Fruit fly (Drosophila melanogaster) whole organism, embryonic: ENCODE results near the gene CG32023.
A peak's percentile ranks its signal among the peaks of the same experiment; 100 is the strongest.

ENCODE experiments used
- Blimp-1 ChIP-seq: fragments of 200-800 bp; sonication (Bioruptor generic); optimal IDR thresholded peaks from 3 replicates; lab custom pipeline; 2018; ENCODE audit warnings: missing biosample characterization, missing genetic modification characterization, mild to moderate bottlenecking, moderate library complexity, missing genetic modification reagents
- CG12219 ChIP-seq: fragments of 200-800 bp; sonication (Bioruptor generic); optimal IDR thresholded peaks from 3 replicates; lab custom pipeline; 2018; ENCODE audit warnings: missing biosample characterization, mild to moderate bottlenecking, missing genetic modification characterization
- CG14710 ChIP-seq: fragments of 200-800 bp; sonication (Bioruptor generic); optimal IDR thresholded peaks from 3 replicates; lab custom pipeline; 2019; ENCODE audit warnings: missing biosample characterization, mild to moderate bottlenecking, missing genetic modification characterization, moderate library complexity
- CG1647 ChIP-seq: fragments of 200-800 bp; sonication (Bioruptor generic); optimal IDR thresholded peaks from 3 replicates; lab custom pipeline; 2016; ENCODE audit warnings: missing biosample characterization, missing genetic modification characterization
- CG16863 ChIP-seq: fragments of 200-800 bp; sonication (Bioruptor generic); optimal IDR thresholded peaks from 3 replicates; lab custom pipeline; 2016; ENCODE audit warnings: missing biosample characterization, missing genetic modification characterization
- CG3065 ChIP-seq: fragments of 200-800 bp; sonication (Bioruptor generic); optimal IDR thresholded peaks from 2 replicates; lab custom pipeline; 2016; ENCODE audit warnings: missing biosample characterization, missing genetic modification characterization
- CG31365 ChIP-seq: fragments of 200-800 bp; sonication (Bioruptor generic); optimal IDR thresholded peaks from 2 replicates; lab custom pipeline; 2018; ENCODE audit warnings: missing biosample characterization, mild to moderate bottlenecking, missing genetic modification characterization
- CG4617 ChIP-seq: fragments of 200-800 bp; sonication (Bioruptor generic); optimal IDR thresholded peaks from 3 replicates; lab custom pipeline; 2016; ENCODE audit warnings: missing biosample characterization, missing genetic modification characterization, borderline replicate concordance
- CG4820 ChIP-seq: fragments of 200-800 bp; sonication (Bioruptor generic); optimal IDR thresholded peaks from 3 replicates; lab custom pipeline; 2016; ENCODE audit warnings: missing biosample characterization, missing genetic modification characterization
- CG4854 ChIP-seq: fragments of 200-800 bp; sonication (Bioruptor generic); optimal IDR thresholded peaks from 2 replicates; lab custom pipeline; 2016; ENCODE audit warnings: missing biosample characterization, missing genetic modification characterization, inconsistent platforms
- CG5953 ChIP-seq: fragments of 200-800 bp; sonication (Bioruptor generic); IDR thresholded peaks from 2 replicates; pipeline ENCODE4 v1.3.6; 2022; ENCODE audit warnings: missing biosample characterization, missing genetic modification characterization
- CG6654 ChIP-seq: fragments of 200-800 bp; sonication (Bioruptor generic); optimal IDR thresholded peaks from 2 replicates; lab custom pipeline; 2017; ENCODE audit warnings: missing biosample characterization, mild to moderate bottlenecking, missing genetic modification characterization
- CG7271 ChIP-seq: fragments of 200-800 bp; sonication (Bioruptor generic); optimal IDR thresholded peaks from 2 replicates; lab custom pipeline; 2018; ENCODE audit warnings: missing biosample characterization, mild to moderate bottlenecking, missing genetic modification characterization, moderate library complexity
- CG8281 ChIP-seq: fragments of 200-800 bp; sonication (Bioruptor generic); optimal IDR thresholded peaks from 2 replicates; lab custom pipeline; 2018; ENCODE audit warnings: missing biosample characterization, mild to moderate bottlenecking, missing genetic modification characterization, moderate library complexity
- CG8359 ChIP-seq: fragments of 200-800 bp; sonication (Bioruptor generic); optimal IDR thresholded peaks from 2 replicates; lab custom pipeline; 2017; ENCODE audit warnings: missing biosample characterization, mild to moderate bottlenecking, missing genetic modification characterization, borderline replicate concordance
- CG9817 ChIP-seq: fragments of 200-800 bp; sonication (Bioruptor generic); optimal IDR thresholded peaks from 2 replicates; lab custom pipeline; 2018; ENCODE audit warnings: missing biosample characterization, mild to moderate bottlenecking, missing genetic modification characterization, moderate library complexity
- Chrac-16 ChIP-seq: fragments of 200-800 bp; sonication (Bioruptor generic); optimal IDR thresholded peaks from 3 replicates; lab custom pipeline; 2016; ENCODE audit warnings: missing biosample characterization, missing genetic modification characterization
- CkIIα-i1 ChIP-seq: fragments of 200-800 bp; sonication (Bioruptor generic); IDR thresholded peaks from 2 replicates; pipeline ENCODE4 v1.3.6; 2022; ENCODE audit warnings: missing biosample characterization, missing genetic modification characterization
- CoRest ChIP-seq: fragments of 200-800 bp; sonication (Bioruptor generic); optimal IDR thresholded peaks from 3 replicates; lab custom pipeline; 2018; ENCODE audit warnings: missing biosample characterization, mild to moderate bottlenecking, missing genetic modification characterization, moderate library complexity
- Dll ChIP-seq: fragments of 200-800 bp; sonication (Bioruptor generic); IDR thresholded peaks from 4 replicates; pipeline ENCODE4 v1.3.6; 2022; ENCODE audit warnings: missing biosample characterization, missing genetic modification characterization; ENCODE audit not compliant: partially characterized antibody
- Doc2 ChIP-seq: fragments of 200-800 bp; sonication (Bioruptor generic); IDR thresholded peaks from 2 replicates; pipeline ENCODE4 v1.3.6; 2022; ENCODE audit warnings: missing biosample characterization, missing genetic modification characterization
- Fer3 ChIP-seq: fragments of 200-800 bp; sonication (Bioruptor generic); optimal IDR thresholded peaks from 2 replicates; lab custom pipeline; 2018; ENCODE audit warnings: missing biosample characterization, mild to moderate bottlenecking, missing genetic modification characterization, moderate library complexity
- Max ChIP-seq: fragments of 200-800 bp; sonication (Bioruptor generic); optimal IDR thresholded peaks from 2 replicates; lab custom pipeline; 2016; ENCODE audit warnings: missing biosample characterization, mild to moderate bottlenecking, missing genetic modification characterization
- Meics ChIP-seq: fragments of 200-800 bp; sonication (Bioruptor generic); optimal IDR thresholded peaks from 2 replicates; lab custom pipeline; 2017; ENCODE audit warnings: missing biosample characterization, mild to moderate bottlenecking, missing genetic modification characterization
- Nf-YA ChIP-seq: fragments of 200-800 bp; sonication (Bioruptor generic); IDR thresholded peaks from 2 replicates; pipeline ENCODE4 v1.3.6; 2022; ENCODE audit warnings: missing biosample characterization, missing genetic modification characterization
- Xbp1 ChIP-seq: fragments of 200-800 bp; sonication (Bioruptor generic); optimal IDR thresholded peaks from 3 replicates; lab custom pipeline; 2016; ENCODE audit warnings: missing biosample characterization, mild to moderate bottlenecking, missing genetic modification characterization
- Xrp1 ChIP-seq: fragments of 200-800 bp; sonication (Bioruptor generic); IDR thresholded peaks from 2 replicates; pipeline ENCODE4 v1.3.6; 2022; ENCODE audit warnings: missing biosample characterization, missing genetic modification characterization
- abd-A ChIP-seq: fragments of 200-800 bp; sonication (Bioruptor generic); optimal IDR thresholded peaks from 3 replicates; lab custom pipeline; 2019; ENCODE audit warnings: missing biosample characterization, mild to moderate bottlenecking, missing genetic modification characterization, moderate library complexity
- ash1 ChIP-seq: fragments of 200-800 bp; sonication (Bioruptor generic); optimal IDR thresholded peaks from 2 replicates; lab custom pipeline; 2018; ENCODE audit warnings: missing biosample characterization, mild to moderate bottlenecking, missing genetic modification characterization
- bowl ChIP-seq: fragments of 200-800 bp; sonication (Bioruptor generic); IDR thresholded peaks from 2 replicates; pipeline ENCODE4 v1.3.6; 2022; ENCODE audit warnings: missing biosample characterization, missing genetic modification characterization
- cad ChIP-seq: fragments of >200 bp; optimal IDR thresholded peaks from 2 replicates; lab custom pipeline; 2017; ENCODE audit warnings: missing biosample characterization, missing genetic modification characterization
- cas ChIP-seq: fragments of 200-800 bp; sonication (Bioruptor generic); IDR thresholded peaks from 2 replicates; pipeline ENCODE4 v1.3.6; 2022; ENCODE audit warnings: missing biosample characterization, missing genetic modification characterization
- cg ChIP-seq: fragments of 200-800 bp; sonication (Bioruptor generic); optimal IDR thresholded peaks from 3 replicates; lab custom pipeline; 2019; ENCODE audit warnings: missing biosample characterization, mild to moderate bottlenecking, missing genetic modification characterization, moderate library complexity
- dimm ChIP-seq: fragments of 200-800 bp; sonication (Bioruptor generic); IDR thresholded peaks from 2 replicates; pipeline ENCODE4 v1.3.6; 2022; ENCODE audit warnings: missing biosample characterization, missing genetic modification characterization
- dpn ChIP-seq, 2 experiments: fragments of 200-800 bp; sonication (Bioruptor generic); optimal IDR thresholded peaks; 3 replicates each; lab custom pipeline; 2016; ENCODE audit warnings: missing biosample characterization in 2 of 2, missing genetic modification characterization in 2 of 2
- en ChIP-seq: fragments of 200-800 bp; sonication (Bioruptor generic); optimal IDR thresholded peaks from 2 replicates; lab custom pipeline; 2016; ENCODE audit warnings: missing biosample characterization, missing genetic modification characterization
- fd96Cb ChIP-seq: fragments of 200-800 bp; sonication (Bioruptor generic); optimal IDR thresholded peaks from 2 replicates; lab custom pipeline; 2018; ENCODE audit warnings: missing biosample characterization, mild to moderate bottlenecking, missing genetic modification characterization, moderate library complexity
- hth ChIP-seq: fragments of >200 bp; optimal IDR thresholded peaks from 2 replicates; lab custom pipeline; 2017; ENCODE audit warnings: inconsistent platforms
- jumu ChIP-seq: fragments of 200-800 bp; sonication (Bioruptor generic); optimal IDR thresholded peaks from 3 replicates; lab custom pipeline; 2016; ENCODE audit warnings: missing biosample characterization, missing genetic modification characterization
- lab ChIP-seq: fragments of 200-800 bp; sonication (Bioruptor generic); optimal IDR thresholded peaks from 3 replicates; lab custom pipeline; 2017; ENCODE audit warnings: missing biosample characterization, missing genetic modification characterization, mild to moderate bottlenecking, moderate library complexity, missing genetic modification reagents
- maf-S ChIP-seq: fragments of 200-800 bp; sonication (Bioruptor generic); optimal IDR thresholded peaks from 2 replicates; lab custom pipeline; 2016; ENCODE audit warnings: missing biosample characterization, missing genetic modification characterization
- prd ChIP-seq, 3 experiments: fragments of >200 bp in 2 of 3; fragments of 200-800 bp in 1 of 3; sonication (Bioruptor generic) in 1 of 3; optimal IDR thresholded peaks in 2 of 3; IDR thresholded peaks in 1 of 3; 2 replicates in 2 of 3; 3 replicates in 1 of 3; pipeline versions ENCODE4 v1.3.6 to Lab custom; 2017 to 2022; ENCODE audit warnings: missing biosample characterization in 1 of 3, missing genetic modification characterization in 1 of 3
- ro ChIP-seq: fragments of 200-800 bp; sonication (Bioruptor generic); IDR thresholded peaks from 2 replicates; pipeline ENCODE4 v1.3.6; 2022; ENCODE audit warnings: missing biosample characterization, missing genetic modification characterization
- salm ChIP-seq: fragments of 200-800 bp; sonication (Bioruptor generic); optimal IDR thresholded peaks from 2 replicates; lab custom pipeline; 2018; ENCODE audit warnings: missing biosample characterization, mild to moderate bottlenecking, missing genetic modification characterization
- scrt ChIP-seq: fragments of 200-800 bp; sonication (Bioruptor generic); optimal IDR thresholded peaks from 2 replicates; lab custom pipeline; 2018; ENCODE audit warnings: missing biosample characterization, mild to moderate bottlenecking, missing genetic modification characterization, moderate library complexity
- sisA ChIP-seq: fragments of 200-800 bp; sonication (Bioruptor generic); IDR thresholded peaks from 2 replicates; pipeline ENCODE4 v1.3.6; 2022; ENCODE audit warnings: missing biosample characterization, missing genetic modification characterization
- sr ChIP-seq: fragments of 200-800 bp; sonication (Bioruptor generic); IDR thresholded peaks from 3 replicates; pipeline ENCODE4 v1.3.6; 2022; ENCODE audit warnings: missing biosample characterization, missing genetic modification characterization
- sug ChIP-seq: fragments of 200-800 bp; optimal IDR thresholded peaks from 2 replicates; lab custom pipeline; 2019; ENCODE audit warnings: missing biosample characterization, mild to moderate bottlenecking, missing genetic modification characterization, moderate library complexity
- wor ChIP-seq: fragments of 200-800 bp; sonication (Bioruptor generic); IDR thresholded peaks from 2 replicates; pipeline ENCODE4 v1.3.6; 2022; ENCODE audit warnings: missing biosample characterization, missing genetic modification characterization

Gene CG32023

dm6 chr3L:8772998-8773684 is 30.8 kb downstream of the CG32023 start (continued):
- TF ChIP-seq CG4617 (peak; percentile 16), Meics (GFP tag; lab: Kevin White, UChicago) (peak; percentile 17), CoRest (tag; lab: Kevin White, UChicago) (peak; percentile 82), salm (tag; lab: Kevin White, UChicago) (peak; percentile 41), maf-S (peak; percentile 51), CG1647 (GFP tag; lab: Kevin White, UChicago) (no peak), ash1 (GFP tag; lab: Kevin White, UChicago) (no peak), Xbp1 (peak; percentile 74), bowl (GFP tag; lab: Robert Waterston, UW) (peak; percentile 23; the same call in 1 of the 2 replicates), Xrp1 (GFP tag; lab: Robert Waterston, UW) (peak; percentile 88), cg (GFP tag; lab: Kevin White, UChicago) (no peak), Doc2 (no peak), en (GFP tag; lab: Kevin White, UChicago) (peak; percentile 58), hth (lab: Kevin White, UChicago) (no peak), scrt (peak; percentile 34), CG9817 (tag; lab: Kevin White, UChicago) (peak; percentile 39), CG3065 (GFP tag; lab: Kevin White, UChicago) (peak; percentile 38), CG8359 (peak; percentile 48), fd96Cb (tag; lab: Kevin White, UChicago) (peak; percentile 80), CG14710 (tag; lab: Kevin White, UChicago) (peak; percentile 81), Nf-YA (GFP tag; lab: Robert Waterston, UW) (0 out of 2 replicates have a peak, but pooled peaks have one; percentile 42), cad (GFP tag; lab: Kevin White, UChicago) (no peak), CG4820 (peak; percentile 62), jumu (peak; percentile 19), abd-A (peak; percentile 18), CkIIα-i1 (GFP tag; lab: Robert Waterston, UW) (no peak), CG5953 (GFP tag; lab: Robert Waterston, UW) (peak; percentile 56; the same call in 1 of the 2 replicates), wor (peak; percentile 60), dimm (GFP tag; lab: Robert Waterston, UW) (0 out of 2 replicates have a peak, but pooled peaks have one; percentile 41), Blimp-1 (GFP tag; lab: Kevin White, UChicago) (peak; percentile 82), CG8281 (tag; lab: Kevin White, UChicago) (peak; percentile 90), sug (tag; lab: Kevin White, UChicago) (peak; percentile 25), CG7271 (tag; lab: Kevin White, UChicago) (peak; percentile 33), dpn (GFP tag; optimal IDR thresholded peaks at IDR 0.05; lab: Kevin White, UChicago) (peak; percentile 4 to 77), ro (GFP tag; lab: Robert Waterston, UW) (peak; percentile 31; the same call in 1 of the 2 replicates), Chrac-16 (GFP tag; lab: Kevin White, UChicago) (peak; percentile 54), sisA (peak; percentile 57; the same call in 1 of the 2 replicates), Max (no peak), cas (GFP tag; lab: Robert Waterston, UW) (no peak), CG16863 (peak; percentile 62), CG12219 (GFP tag; lab: Kevin White, UChicago) (peak; percentile 83), prd (optimal IDR thresholded peaks at IDR 0.05; lab: Kevin White, UChicago) (no peak), prd (GFP tag; IDR thresholded peaks at IDR 0.05; lab: Robert Waterston, UW) (peak; percentile 73), Dll (GFP tag; lab: Robert Waterston, UW) (no peak), CG6654 (peak; percentile 25), Fer3 (peak; percentile 55), CG31365 (tag; lab: Kevin White, UChicago) (no peak), CG4854 (GFP tag; lab: Kevin White, UChicago) (peak; percentile 38), lab (GFP tag; lab: Kevin White, UChicago) (peak; percentile 46), sr (GFP tag; lab: Robert Waterston, UW) (no peak)
